Worm (Caenorhabditis elegans): ENCODE measurements around the gene clec-65.

clec-65 gene

ce11 chrII:12944587-12945126, 43.5 kb downstream of the clec-65 start (continued):
- TF ChIP-seq cey-2 (tag; optimal IDR thresholded peaks at IDR 0.05; ENCODE audit: borderline replicate concordance, insufficient read depth) (no peak), madf-9 (GFP tag; conservative IDR thresholded peaks at IDR 0.05) (peak; percentile 98), attf-4 (tag; optimal IDR thresholded peaks at IDR 0.05) (no peak), spr-3 (GFP tag; optimal IDR thresholded peaks at IDR 0.05) (peak; percentile 95), ztf-11 (tag; optimal IDR thresholded peaks at IDR 0.05) (no peak), ceh-44 (GFP tag; IDR thresholded peaks at IDR 0.05) (peak; percentile 93), set-16 (GFP tag; IDR thresholded peaks at IDR 0.05) (peak; percentile 100), ces-1 (GFP tag; optimal IDR thresholded peaks at IDR 0.05) (peak; percentile 4), nhr-11 (tag; optimal IDR thresholded peaks at IDR 0.05) (peak; percentile 60), jun-1 (tag; optimal IDR thresholded peaks at IDR 0.05) (peak; percentile 73), Y75B8A.6 (GFP tag; IDR thresholded peaks at IDR 0.05) (peak; percentile 80; the same call in 1 of the 2 replicates), hmg-1.1 (GFP tag; IDR thresholded peaks at IDR 0.05) (peak; percentile 93), ceh-28 (tag; optimal IDR thresholded peaks at IDR 0.05) (peak; percentile 30), ama-1 (optimal IDR thresholded peaks at IDR 0.05) (peak; percentile 100), php-3 (GFP tag; IDR thresholded peaks at IDR 0.05) (peak; percentile 87), lsy-2 (tag; optimal IDR thresholded peaks at IDR 0.05) (peak; percentile 76 to 86), zfp-3 (GFP tag; conservative IDR thresholded peaks at IDR 0.05) (peak; percentile 91), lin-13 (GFP tag; optimal IDR thresholded peaks at IDR 0.05) (peak; percentile 88), snpc-1.2 (GFP tag; IDR thresholded peaks at IDR 0.05) (peak; percentile 84), lim-7 (GFP tag; IDR thresholded peaks at IDR 0.05) (peak; percentile 82), tag-97 (GFP tag; IDR thresholded peaks at IDR 0.05) (no peak), tra-1 (GFP tag; IDR thresholded peaks at IDR 0.05) (peak; percentile 91), nhr-76 (tag; optimal IDR thresholded peaks at IDR 0.05) (no peak), lir-3 (tag; optimal IDR thresholded peaks at IDR 0.05) (peak; percentile 82), hlh-11 (tag; optimal IDR thresholded peaks at IDR 0.05) (peak; percentile 95), F10B5.3 (tag; optimal IDR thresholded peaks at IDR 0.05) (peak; percentile 88), R02D3.7 (tag; optimal IDR thresholded peaks at IDR 0.05) (no peak), daf-16 (GFP tag; optimal IDR thresholded peaks at IDR 0.05) (peak; percentile 88 to 91), daf-16 (tag; optimal IDR thresholded peaks at IDR 0.05) (peak; percentile 86), ceh-20 (GFP tag; IDR thresholded peaks at IDR 0.05) (peak; percentile 73), Y105C5A.15 (GFP tag; IDR thresholded peaks at IDR 0.05) (no peak; the same call in 1 of the 2 replicates), F26F4.8 (GFP tag; conservative IDR thresholded peaks at IDR 0.05) (no peak), T20F7.1 (GFP tag; optimal IDR thresholded peaks at IDR 0.05) (no peak), zip-11 (GFP tag; IDR thresholded peaks at IDR 0.05) (no peak), dmd-6 (GFP tag; IDR thresholded peaks at IDR 0.05) (peak; percentile 90; the same call in 1 of the 2 replicates), mdl-1 (tag; optimal IDR thresholded peaks at IDR 0.05) (peak; percentile 86 to 95), nhr-10 (tag; optimal IDR thresholded peaks at IDR 0.05) (peak; percentile 77), nhr-42 (GFP tag; IDR thresholded peaks at IDR 0.05) (peak; percentile 94), sdz-12 (GFP tag; optimal IDR thresholded peaks at IDR 0.05) (peak; percentile 88), ceh-32 (tag; optimal IDR thresholded peaks at IDR 0.05; ENCODE audit: poor library complexity) (peak; percentile 23), lin-38 (GFP tag; IDR thresholded peaks at IDR 0.05) (peak; percentile 88), madf-5 (GFP tag; IDR thresholded peaks at IDR 0.05) (peak; percentile 90 to 93), ztf-7 (tag; optimal IDR thresholded peaks at IDR 0.05) (peak; percentile 38), F37D6.2 (tag; optimal IDR thresholded peaks at IDR 0.05) (peak; percentile 82), lin-39 (tag; optimal IDR thresholded peaks at IDR 0.05) (no peak), pqm-1 (tag; optimal IDR thresholded peaks at IDR 0.05) (peak; percentile 24), nhr-25 (tag; optimal IDR thresholded peaks at IDR 0.05; ENCODE audit: borderline replicate concordance, insufficient read depth) (peak; percentile 77), nhr-28 (tag; optimal IDR thresholded peaks at IDR 0.05) (peak; percentile 72), D1046.2 (GFP tag; IDR thresholded peaks at IDR 0.05) (peak; percentile 88), fos-1 (tag; optimal IDR thresholded peaks at IDR 0.05) (peak; percentile 18), ctbp-1 (GFP tag; IDR thresholded peaks at IDR 0.05) (peak; percentile 93)

All from whole organism, L4 larva.